Fruit fly (Drosophila melanogaster) S2 (cell line): ENCODE measurements around the gene CG42353.
A peak's percentile ranks its signal among the peaks of the same experiment; 100 is the strongest.

Experiments used
- CG8478 ChIP-seq: fragments of >200 bp; optimal IDR thresholded peaks from 2 replicates; lab custom pipeline; 2018
- CTCF ChIP-seq, 2 experiments: fragments of >200 bp; optimal IDR thresholded peaks; 2 replicates each; lab custom pipeline; 2018

The CG42353 gene

DNA sequence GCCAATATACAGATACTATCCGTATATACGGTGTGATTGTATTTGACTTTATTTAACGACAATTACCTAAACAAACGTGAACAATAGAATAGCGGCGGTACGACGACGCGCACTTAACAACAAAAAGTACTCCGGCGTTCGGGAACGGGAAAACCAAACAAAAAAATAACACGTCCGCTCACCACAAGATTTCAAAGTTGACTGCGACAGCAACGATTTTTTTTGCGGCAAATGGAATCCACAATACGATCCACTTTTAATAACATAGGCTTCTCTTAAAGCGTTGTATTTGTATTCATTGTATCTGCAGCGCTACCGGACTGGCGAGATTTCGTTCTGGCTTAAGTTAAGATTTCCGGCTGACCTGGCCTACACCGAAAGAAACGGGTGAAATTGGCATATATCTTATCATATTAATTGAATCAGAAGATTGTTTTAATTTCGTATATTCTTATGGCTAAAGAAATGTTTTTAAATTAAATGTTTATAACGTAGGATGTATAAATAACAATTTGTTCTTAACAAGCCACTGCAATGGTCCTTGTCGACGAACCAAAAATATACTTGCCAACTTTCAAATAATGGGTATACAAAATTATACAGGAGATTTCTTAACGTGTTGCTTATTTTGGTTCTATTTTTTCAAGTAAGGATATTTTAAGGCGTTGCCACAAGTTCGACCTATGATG is at the start of gene CG42353, which contains the start of gene CG42354:
TSS of gene CG42353 (minus strand) at position 209 of the 689 bp plus-strand sequence.
TSS of gene CG42354 (minus strand) at position 209 of the 689 bp plus-strand sequence.
- peak; percentile 37 to 57 for TF ChIP-seq CTCF (optimal IDR thresholded peaks at IDR 0.05; lab: Kevin White, UChicago)
- TF ChIP-seq CG8478 (lab: Kevin White, UChicago): no peak

DNA sequence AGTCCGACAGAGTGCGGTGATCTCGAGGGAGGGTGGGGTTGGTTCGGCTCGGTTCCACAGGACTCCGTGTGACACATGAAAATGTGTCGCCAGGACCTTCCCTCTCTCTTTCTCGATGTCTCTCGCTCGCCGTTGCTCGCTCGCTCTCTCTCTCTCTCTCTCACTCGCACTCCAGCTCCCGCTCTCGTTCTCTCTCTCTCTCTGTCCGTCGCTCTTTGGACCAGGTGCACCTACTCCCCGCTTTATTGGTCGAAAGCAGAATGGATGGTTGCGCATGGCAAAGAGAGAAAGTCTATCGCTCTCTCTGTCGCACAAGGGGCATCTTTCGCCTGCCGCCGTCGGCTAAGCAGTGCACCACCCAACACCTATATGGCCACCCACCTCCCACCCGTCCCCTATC is 45.8 kb upstream of the CG42353 start:
- TF ChIP-seq CTCF (optimal IDR thresholded peaks at IDR 0.05; lab: Kevin White, UChicago) (peak in 1 of 2 experiments; percentile 49), CG8478 (lab: Kevin White, UChicago) (no peak)

DNA sequence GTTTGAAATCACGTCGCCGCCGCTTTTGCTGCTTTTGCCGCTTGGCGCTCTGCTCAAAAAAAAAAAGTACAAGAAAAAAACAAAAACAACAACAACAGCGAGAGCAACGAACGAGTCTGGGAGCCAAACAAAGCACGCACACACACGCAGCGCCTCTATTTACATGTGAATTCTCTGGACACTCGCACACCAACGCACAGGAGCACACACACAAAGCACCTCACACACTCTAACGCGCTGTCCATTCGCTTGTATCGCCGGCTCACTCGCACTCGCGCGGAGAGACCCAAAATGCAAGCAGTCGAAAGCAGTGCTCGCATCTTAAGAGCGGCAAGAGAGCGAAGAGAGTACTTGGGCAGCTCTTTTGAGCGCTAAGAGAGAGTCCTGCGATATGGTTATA is 44.2 kb upstream of the CG42353 start, which contains the start of gene disco-r:
TSS of gene disco-r (minus strand) at position 4 of the 400 bp plus-strand sequence.
- TF ChIP-seq CG8478 (lab: Kevin White, UChicago) (no peak), CTCF (optimal IDR thresholded peaks at IDR 0.05; lab: Kevin White, UChicago) (peak; percentile 19 to 45)

DNA sequence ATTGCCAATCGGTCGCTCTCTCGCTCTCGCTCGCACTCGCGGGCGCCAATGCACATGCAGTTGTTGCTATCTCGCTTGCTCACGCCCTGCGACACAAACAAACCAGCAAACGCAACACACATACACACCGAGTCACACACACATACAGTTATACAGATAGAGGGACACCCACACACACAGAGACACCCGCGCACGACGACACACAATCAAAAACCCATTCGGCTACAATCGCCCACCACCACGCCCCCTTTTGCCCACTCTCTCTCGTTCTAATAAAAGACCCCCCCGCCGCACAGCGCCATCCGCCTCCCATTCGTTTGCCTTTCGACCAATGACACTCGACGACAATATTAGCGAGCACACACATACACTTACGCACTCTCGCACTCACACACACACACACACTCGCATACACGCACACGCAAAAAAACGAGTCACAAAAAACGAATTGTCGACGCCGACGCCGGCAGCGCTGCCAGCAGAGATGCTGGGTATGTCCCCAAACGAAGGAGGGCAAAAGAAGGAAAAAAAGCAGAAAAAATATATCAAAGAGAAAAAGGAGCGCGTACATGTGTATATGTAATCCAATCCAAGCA is 43.0 kb upstream of the CG42353 start:
- peak in 1 of 2 experiments; percentile 48 for TF ChIP-seq CTCF (optimal IDR thresholded peaks at IDR 0.05; lab: Kevin White, UChicago)
- no peak for TF ChIP-seq CG8478 (lab: Kevin White, UChicago)

DNA sequence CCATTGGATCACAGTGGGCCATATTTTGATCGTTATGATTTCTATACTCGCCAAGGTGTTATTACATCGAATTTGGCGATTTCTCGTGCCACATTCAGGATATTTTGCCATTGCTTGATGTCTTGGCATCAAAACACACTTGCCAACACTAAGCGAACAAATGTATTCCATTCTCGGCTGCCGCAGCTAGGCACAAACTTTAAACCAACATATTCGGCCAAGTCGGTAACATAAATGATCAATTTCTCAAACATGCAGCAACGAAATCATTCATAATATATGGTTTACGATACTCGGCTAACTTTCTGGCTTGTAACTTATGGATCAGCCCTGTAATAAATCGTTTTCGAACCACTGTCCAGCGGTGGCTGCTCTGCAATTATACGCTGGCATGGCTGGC is 38.3 kb upstream of the CG42353 start:
- no peak for TF ChIP-seq CG8478 (lab: Kevin White, UChicago)
- TF ChIP-seq CTCF (optimal IDR thresholded peaks at IDR 0.05; lab: Kevin White, UChicago): no peak

DNA sequence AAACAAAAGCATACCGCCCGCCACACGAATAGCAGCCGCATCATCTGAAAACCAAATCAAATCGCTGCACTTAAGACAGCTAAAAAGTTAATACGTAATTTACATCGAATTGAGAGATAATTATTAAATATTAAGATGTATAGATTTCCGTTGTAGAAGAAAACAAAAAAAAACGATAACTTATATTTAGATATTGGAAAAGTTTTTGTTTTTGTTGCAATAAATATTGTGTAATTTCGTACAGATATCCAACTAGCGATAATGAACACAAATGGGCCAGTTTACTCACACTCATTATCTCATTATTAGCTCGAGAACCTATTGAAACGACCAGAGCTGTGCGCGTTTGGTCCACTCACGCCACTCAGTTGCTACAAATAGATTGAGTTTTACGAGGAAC is 35.9 kb upstream of the CG42353 start:
- TF ChIP-seq CG8478 (lab: Kevin White, UChicago): no peak
- TF ChIP-seq CTCF (optimal IDR thresholded peaks at IDR 0.05; lab: Kevin White, UChicago): no peak

DNA sequence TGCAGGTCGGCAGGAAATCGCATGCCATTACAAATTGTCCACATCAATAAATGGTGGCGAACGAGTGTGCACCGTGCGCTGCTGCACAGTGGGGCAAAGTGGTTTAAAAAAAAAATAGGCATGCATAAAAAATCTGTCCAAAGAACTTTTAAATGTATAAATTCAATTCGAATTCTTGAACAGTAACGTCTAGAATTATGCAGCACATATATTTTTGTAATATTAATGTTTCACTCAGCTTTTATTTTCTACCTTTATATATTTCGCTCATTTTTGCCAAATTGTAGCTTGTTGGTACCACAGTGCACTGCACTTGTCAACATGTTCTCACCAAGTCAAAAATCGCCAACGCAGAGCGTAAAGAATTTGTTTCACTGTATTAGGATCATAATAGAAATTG is 34.3 kb upstream of the CG42353 start:
- TF ChIP-seq CG8478 (lab: Kevin White, UChicago) (no peak), CTCF (optimal IDR thresholded peaks at IDR 0.05; lab: Kevin White, UChicago) (no peak)

DNA sequence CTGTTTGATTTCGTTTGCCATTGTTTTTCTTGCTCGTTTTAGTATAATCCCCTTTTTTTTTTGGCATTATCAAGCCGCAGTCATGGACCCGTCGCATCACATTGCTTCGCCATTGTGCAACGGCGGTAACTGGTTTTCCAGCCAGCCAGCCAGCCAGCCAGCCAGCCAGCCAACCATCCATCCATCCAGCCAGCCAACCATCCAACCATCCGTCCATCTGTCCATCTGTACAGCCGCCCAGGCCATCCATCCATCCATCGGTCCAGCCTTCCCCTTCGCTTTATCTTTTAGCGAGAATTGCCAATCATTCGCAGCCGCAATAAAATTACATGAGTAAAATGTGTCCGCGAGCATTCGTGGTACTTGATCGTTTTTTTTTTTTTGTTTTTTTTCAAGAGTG is 31.2 kb upstream of the CG42353 start:
- TF ChIP-seq CG8478 (lab: Kevin White, UChicago) (no peak), CTCF (optimal IDR thresholded peaks at IDR 0.05; lab: Kevin White, UChicago) (no peak)

DNA sequence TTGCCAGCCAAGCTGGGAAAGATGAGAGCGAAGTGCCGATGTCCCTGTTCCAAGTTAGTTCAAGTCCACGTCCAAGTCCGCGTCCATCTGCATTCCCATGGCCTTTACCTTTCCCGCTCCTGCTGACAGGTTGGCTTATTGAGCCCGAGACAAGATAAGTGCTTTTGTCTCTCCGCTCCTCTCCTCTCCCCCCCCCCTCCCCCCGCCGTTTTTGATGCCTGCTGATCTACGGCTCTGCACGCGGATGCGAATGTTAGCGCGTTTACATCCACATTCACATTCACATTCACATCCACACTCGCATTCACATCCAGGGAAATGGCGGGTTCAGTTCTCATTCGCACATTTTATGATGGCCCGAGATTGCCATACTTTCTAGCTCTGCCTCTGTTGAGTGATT is 30.6 kb upstream of the CG42353 start:
- TF ChIP-seq CTCF (optimal IDR thresholded peaks at IDR 0.05; lab: Kevin White, UChicago) (no peak), CG8478 (lab: Kevin White, UChicago) (no peak)

DNA sequence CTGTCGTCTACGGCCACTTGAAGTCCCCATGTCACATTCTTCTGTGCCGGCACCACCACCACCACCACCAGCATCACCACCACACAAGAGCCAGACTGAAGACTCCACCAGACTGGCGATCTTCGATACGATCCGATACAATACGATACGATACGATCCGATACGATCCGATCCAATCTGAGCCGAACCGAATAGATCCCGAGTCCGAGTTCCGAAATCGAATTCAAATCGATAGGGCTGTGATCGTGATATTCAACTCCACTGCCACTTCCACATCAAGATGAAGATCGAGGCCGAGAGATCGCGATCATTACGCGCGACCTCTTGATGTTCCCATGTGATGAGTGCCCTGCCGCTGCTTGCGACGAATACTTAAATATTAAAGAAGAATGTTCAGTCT is 19.5 kb upstream of the CG42353 start:
- no peak for TF ChIP-seq CTCF (optimal IDR thresholded peaks at IDR 0.05; lab: Kevin White, UChicago)
- no peak for TF ChIP-seq CG8478 (lab: Kevin White, UChicago)

DNA sequence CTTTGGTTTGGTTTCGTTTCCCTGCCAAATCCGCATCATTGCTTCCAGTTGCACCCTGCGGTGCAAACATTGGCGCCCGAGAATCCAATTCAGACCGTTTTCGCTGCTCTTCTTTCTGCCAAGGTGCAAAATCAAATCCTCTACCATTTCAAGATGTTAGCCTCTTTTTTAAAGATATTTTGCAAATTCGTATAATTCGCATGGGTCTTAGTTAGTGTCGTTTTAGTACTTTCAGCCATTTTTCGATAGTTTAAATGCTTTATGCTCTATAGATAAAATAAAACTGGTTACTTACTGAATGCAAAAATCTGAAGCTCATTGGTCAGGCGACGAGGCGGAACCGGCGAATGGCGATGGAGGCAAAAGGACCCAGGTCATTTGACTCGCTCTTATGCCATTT is 6.9 kb upstream of the CG42353 start:
- TF ChIP-seq CG8478 (lab: Kevin White, UChicago) (no peak), CTCF (optimal IDR thresholded peaks at IDR 0.05; lab: Kevin White, UChicago) (no peak)

DNA sequence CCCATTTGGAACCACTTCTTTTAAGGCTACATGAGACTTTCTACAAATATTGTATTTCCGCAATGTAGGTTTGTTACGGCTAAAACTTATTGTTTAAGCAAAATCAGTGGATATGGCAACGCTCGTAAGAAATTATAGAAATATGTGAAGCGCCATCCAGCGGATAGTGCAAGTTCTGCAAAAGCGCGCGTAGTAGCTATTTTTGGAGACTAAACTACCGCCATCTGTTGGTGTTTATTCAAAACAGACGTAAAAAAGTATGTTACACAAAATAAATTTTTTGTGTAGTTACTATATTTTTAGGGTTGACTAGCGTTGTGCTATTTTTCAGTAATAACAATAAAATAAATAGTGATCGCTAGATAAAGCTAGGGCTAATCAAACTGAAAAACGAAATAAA is 969 bp upstream of the CG42353 start:
- TF ChIP-seq CTCF (optimal IDR thresholded peaks at IDR 0.05; lab: Kevin White, UChicago) (peak; percentile 91 to 96), CG8478 (lab: Kevin White, UChicago) (no peak)

DNA sequence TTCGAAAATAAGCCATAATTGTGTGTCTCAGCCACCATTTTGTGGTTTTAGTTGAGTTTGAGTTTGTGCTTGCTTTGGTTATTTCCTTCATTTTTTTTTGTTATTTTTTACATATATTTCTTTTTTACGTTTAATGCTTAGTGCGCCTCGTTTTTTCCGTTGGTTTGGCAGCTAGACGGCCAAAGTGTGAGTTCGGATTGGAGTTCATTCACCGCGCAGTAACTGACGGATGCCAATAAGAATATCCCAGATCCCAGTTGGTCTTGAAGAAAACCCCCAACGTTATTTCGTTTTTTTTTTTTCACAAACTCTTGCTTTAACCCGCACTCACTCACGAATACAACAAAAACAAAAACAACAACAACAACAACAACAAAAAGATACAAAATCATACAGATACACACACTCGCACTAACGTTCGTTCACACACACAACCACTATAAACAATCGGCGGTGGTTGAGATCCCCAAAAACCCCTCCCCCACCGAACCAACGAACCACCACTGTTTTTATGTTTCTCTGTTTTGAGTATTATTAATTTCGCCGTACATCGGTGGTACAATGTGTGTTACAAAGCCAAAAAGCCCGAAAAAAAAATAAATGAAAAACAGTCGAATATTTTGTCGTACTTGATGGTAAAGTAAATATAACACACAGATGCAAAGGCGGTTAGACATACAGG is 549 bp downstream of the CG42353 start:
- no peak for TF ChIP-seq CG8478 (lab: Kevin White, UChicago)
- no peak for TF ChIP-seq CTCF (optimal IDR thresholded peaks at IDR 0.05; lab: Kevin White, UChicago)

DNA sequence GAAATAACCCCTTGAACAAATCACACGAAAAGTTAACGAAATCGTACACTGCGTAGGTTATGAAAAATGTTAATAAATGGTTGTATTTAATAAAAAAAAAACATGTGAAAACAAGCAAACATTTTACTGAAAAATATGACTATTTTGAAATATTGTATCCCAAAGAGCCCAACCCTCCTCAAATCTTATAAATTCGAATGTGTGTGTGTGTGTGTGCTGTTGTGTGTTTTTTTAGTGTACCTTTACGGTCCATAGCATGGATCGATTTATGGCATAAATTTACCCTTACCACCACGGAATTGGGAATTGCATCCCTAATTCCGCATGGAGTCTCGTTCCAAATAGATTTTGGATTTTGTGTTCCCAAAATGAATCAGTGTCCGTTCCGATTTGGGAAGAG is 1.3 kb downstream of the CG42353 start:
- TF ChIP-seq CG8478 (lab: Kevin White, UChicago) (no peak), CTCF (optimal IDR thresholded peaks at IDR 0.05; lab: Kevin White, UChicago) (no peak)
